Worm (Caenorhabditis elegans) whole organism, L1 larva: ENCODE results near the gene C08E8.11.

Experiments
- ceh-88 ChIP-seq: fragments of 200-800 bp; sonication (Bioruptor generic); IDR thresholded peaks from 2 replicates; pipeline ENCODE4 v1.3.6; 2022; ENCODE audit warnings: missing genetic modification characterization, missing compliant biosample characterization
- elt-2 ChIP-seq: sonication (generic microtip); optimal IDR thresholded peaks from 2 replicates; lab custom pipeline; 2016; ENCODE audit warnings: missing genetic modification characterization, mild to moderate bottlenecking, inconsistent platforms, missing compliant biosample characterization, missing genetic modification reagents
- nhr-11 ChIP-seq: fragments of 150-350 bp; optimal IDR thresholded peaks from 2 replicates; lab custom pipeline; 2014; ENCODE audit warnings: missing biosample characterization, missing genetic modification characterization
- nhr-20 ChIP-seq: sonication (generic microtip); optimal IDR thresholded peaks from 2 replicates; lab custom pipeline; 2016; ENCODE audit warnings: mild to moderate bottlenecking, missing genetic modification characterization, missing compliant biosample characterization
- nhr-28 ChIP-seq: fragments of 150-350 bp; optimal IDR thresholded peaks from 2 replicates; lab custom pipeline; 2014; ENCODE audit warnings: missing biosample characterization, missing genetic modification characterization
- pax-3 ChIP-seq: fragments of 200-800 bp; sonication (Bioruptor generic); optimal IDR thresholded peaks from 2 replicates; lab custom pipeline; 2018; ENCODE audit warnings: mild to moderate bottlenecking, missing genetic modification characterization, moderate library complexity, missing compliant biosample characterization
- snpc-4 ChIP-seq: fragments of 150-350 bp; optimal IDR thresholded peaks from 2 replicates; lab custom pipeline; 2014; ENCODE audit warnings: missing biosample characterization, missing genetic modification characterization
- sox-4 ChIP-seq: sonication (generic microtip); optimal IDR thresholded peaks from 2 replicates; lab custom pipeline; 2016; ENCODE audit warnings: missing genetic modification characterization, missing compliant biosample characterization
- tbx-2 ChIP-seq: sonication (generic microtip); optimal IDR thresholded peaks from 2 replicates; lab custom pipeline; 2016; ENCODE audit warnings: missing genetic modification characterization, missing compliant biosample characterization
- unc-130 ChIP-seq: fragments of 150-350 bp; optimal IDR thresholded peaks from 2 replicates; lab custom pipeline; 2017; ENCODE audit warnings: missing biosample characterization, missing genetic modification characterization, inconsistent platforms
- unc-62 ChIP-seq: fragments of 150-350 bp; optimal IDR thresholded peaks from 2 replicates; lab custom pipeline; 2014; ENCODE audit warnings: missing biosample characterization, missing genetic modification reagents, missing genetic modification characterization
- ztf-11 ChIP-seq, 2 experiments: sonication (generic microtip); optimal IDR thresholded peaks; 2 replicates each; lab custom pipeline; 2016 to 2017; ENCODE audit warnings: missing genetic modification characterization in 2 of 2, missing biosample characterization in 1 of 2, missing compliant biosample characterization in 1 of 2

ce11 chrV:18362402-18362801, 11.6 kb downstream of the C08E8.11 start, which contains the start of gene C08E8.1:
- TF ChIP-seq nhr-28 (tag; lab: Kevin White, UChicago) (no peak), snpc-4 (tag; lab: Kevin White, UChicago) (no peak), sox-4 (tag; lab: Kevin White, UChicago) (no peak), tbx-2 (tag; lab: Kevin White, UChicago) (no peak), ceh-88 (no peak), elt-2 (tag; lab: Kevin White, UChicago) (no peak), unc-130 (tag; lab: Kevin White, UChicago) (no peak), pax-3 (tag; lab: Kevin White, UChicago) (no peak), nhr-20 (tag; lab: Kevin White, UChicago) (no peak), unc-62 (GFP tag; lab: Kevin White, UChicago) (no peak), ztf-11 (tag; optimal IDR thresholded peaks at IDR 0.05; lab: Kevin White, UChicago) (no peak), nhr-11 (tag; lab: Kevin White, UChicago) (no peak)
